Worm (Caenorhabditis elegans) whole organism, early embryonic: ENCODE data around the gene K02F6.7.

Experiments
- B0310.2 ChIP-seq: sonication (generic microtip); optimal IDR thresholded peaks from 2 replicates; lab custom pipeline; 2016; ENCODE audit warnings: mild to moderate bottlenecking, missing genetic modification characterization, missing compliant biosample characterization
- F13C5.2 ChIP-seq: sonication (generic microtip); optimal IDR thresholded peaks from 2 replicates; lab custom pipeline; 2017; ENCODE audit warnings: mild to moderate bottlenecking, missing genetic modification characterization, inconsistent platforms, missing compliant biosample characterization
- aly-1 ChIP-seq: sonication (generic microtip); optimal IDR thresholded peaks from 2 replicates; lab custom pipeline; 2016; ENCODE audit warnings: missing genetic modification characterization, missing compliant biosample characterization
- ama-1 ChIP-seq: fragments of 150-350 bp; optimal IDR thresholded peaks from 2 replicates; lab custom pipeline; 2014
- ceh-13 ChIP-seq: fragments of 200-800 bp; sonication (Bioruptor generic); optimal IDR thresholded peaks from 2 replicates; lab custom pipeline; 2018; ENCODE audit warnings: mild to moderate bottlenecking, missing genetic modification characterization, missing compliant biosample characterization
- ceh-36 ChIP-seq: sonication (generic microtip); optimal IDR thresholded peaks from 2 replicates; lab custom pipeline; 2016; ENCODE audit warnings: missing genetic modification characterization, inconsistent platforms, missing compliant biosample characterization
- ets-7 ChIP-seq: sonication (generic microtip); optimal IDR thresholded peaks from 2 replicates; lab custom pipeline; 2016; ENCODE audit warnings: missing genotype, missing genetic modification characterization, missing compliant biosample characterization
- flt-1 ChIP-seq: fragments of 200-800 bp; sonication (Bioruptor generic); IDR thresholded peaks from 2 replicates; pipeline ENCODE4 v1.3.6; 2022; ENCODE audit warnings: missing genetic modification characterization, missing compliant biosample characterization
- hmbx-1 ChIP-seq: sonication (generic microtip); optimal IDR thresholded peaks from 2 replicates; lab custom pipeline; 2016; ENCODE audit warnings: mild to moderate bottlenecking, missing genetic modification characterization, missing compliant biosample characterization
- hmg-4 ChIP-seq: fragments of 200-800 bp; sonication (Bioruptor generic); optimal IDR thresholded peaks from 2 replicates; lab custom pipeline; 2018; ENCODE audit warnings: mild to moderate bottlenecking, missing genetic modification characterization, missing compliant biosample characterization
- hnd-1 ChIP-seq: sonication (generic microtip); optimal IDR thresholded peaks from 2 replicates; lab custom pipeline; 2016; ENCODE audit warnings: missing genetic modification characterization, missing compliant biosample characterization
- pes-1 ChIP-seq: fragments of 200-800 bp; sonication (Bioruptor generic); IDR thresholded peaks from 2 replicates; pipeline ENCODE4 v1.3.6; 2022; ENCODE audit warnings: missing genetic modification reagents, missing genetic modification characterization, missing compliant biosample characterization
- scrt-1 ChIP-seq: fragments of 200-800 bp; sonication (Bioruptor generic); IDR thresholded peaks from 2 replicates; pipeline ENCODE4 v1.3.6; 2022; ENCODE audit warnings: missing genetic modification characterization, missing compliant biosample characterization
- sea-1 ChIP-seq: fragments of 200-800 bp; sonication (Bioruptor generic); conservative IDR thresholded peaks from 2 replicates; pipeline ENCODE4 v1.3.6; 2022; ENCODE audit warnings: missing genetic modification characterization, missing compliant biosample characterization
- tbx-11 ChIP-seq: fragments of 200-800 bp; sonication (Bioruptor generic); IDR thresholded peaks from 2 replicates; pipeline ENCODE4 v1.3.6; 2022; ENCODE audit warnings: missing genetic modification characterization, missing compliant biosample characterization
- tbx-37 ChIP-seq: fragments of 200-800 bp; sonication (Bioruptor generic); conservative IDR thresholded peaks from 2 replicates; pipeline ENCODE4 v1.3.6; 2022; ENCODE audit warnings: missing genetic modification reagents, missing genetic modification characterization, missing compliant biosample characterization
- tra-4 ChIP-seq: sonication (generic microtip); optimal IDR thresholded peaks from 2 replicates; lab custom pipeline; 2017; ENCODE audit warnings: missing genetic modification characterization, missing compliant biosample characterization

The K02F6.7 gene

DNA sequence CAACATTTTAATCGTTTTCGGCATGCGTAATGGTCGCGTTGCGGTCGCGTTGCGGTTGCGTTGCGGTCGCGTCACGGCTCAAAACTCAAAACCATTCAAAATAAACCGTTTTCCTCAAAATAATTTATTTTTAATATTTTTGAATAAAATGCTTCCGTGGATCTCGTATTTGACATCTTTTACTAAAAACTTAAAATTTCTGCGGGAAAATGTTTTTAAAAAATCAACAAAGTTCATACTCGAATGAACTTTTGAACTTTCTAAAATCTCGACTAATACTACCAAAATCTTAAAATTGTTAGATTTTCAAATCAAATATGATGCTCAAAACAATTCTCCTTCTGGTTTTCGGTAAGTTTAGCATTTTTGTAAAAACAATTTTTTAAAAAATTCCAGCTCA is 56.0 kb downstream of the K02F6.7 start, which contains the start of gene F53G2.2:
TSS of gene F53G2.2 (plus strand) at position 301 of the 400 bp plus-strand sequence.
- TF ChIP-seq ceh-13 (no peak), flt-1 (GFP tag; lab: Robert Waterston, UW) (no peak), aly-1 (tag; lab: Kevin White, UChicago) (no peak), hmbx-1 (tag; lab: Kevin White, UChicago) (no peak), ets-7 (tag; lab: Kevin White, UChicago) (no peak), tbx-37 (no peak)

DNA sequence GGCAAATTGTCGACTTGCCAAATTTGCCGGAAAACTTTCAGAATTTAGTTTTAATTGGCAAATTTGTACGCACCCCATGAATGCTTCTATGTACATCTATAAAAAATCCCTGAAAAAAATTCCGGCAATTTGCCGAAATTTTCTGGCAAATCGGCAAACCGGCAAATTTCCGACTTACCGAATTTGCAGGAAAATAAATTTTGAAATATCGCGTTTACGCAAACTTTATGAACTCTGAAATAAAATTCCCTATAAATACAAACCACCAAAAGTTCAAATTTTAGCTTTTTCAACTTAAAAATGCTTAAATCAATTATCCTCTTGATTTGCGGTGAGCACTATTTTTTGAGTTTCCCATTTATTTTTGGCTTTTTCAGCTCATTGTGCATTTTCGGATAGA is 57.6 kb downstream of the K02F6.7 start, which contains the start of gene F53G2.3:
TSS of gene F53G2.3 (plus strand) at position 301 of the 400 bp plus-strand sequence.
- TF ChIP-seq aly-1 (tag; lab: Kevin White, UChicago) (no peak), sea-1 (GFP tag; lab: Robert Waterston, UW) (no peak), tbx-11 (GFP tag; lab: Robert Waterston, UW) (no peak), tra-4 (tag; lab: Kevin White, UChicago) (no peak), flt-1 (GFP tag; lab: Robert Waterston, UW) (no peak), tbx-37 (no peak), ets-7 (tag; lab: Kevin White, UChicago) (no peak), scrt-1 (GFP tag; lab: Robert Waterston, UW) (no peak), F13C5.2 (no peak), ceh-13 (no peak), pes-1 (GFP tag; lab: Robert Waterston, UW) (no peak), B0310.2 (tag; lab: Kevin White, UChicago) (no peak), ceh-36 (tag; lab: Kevin White, UChicago) (no peak), hmbx-1 (tag; lab: Kevin White, UChicago) (no peak)

DNA sequence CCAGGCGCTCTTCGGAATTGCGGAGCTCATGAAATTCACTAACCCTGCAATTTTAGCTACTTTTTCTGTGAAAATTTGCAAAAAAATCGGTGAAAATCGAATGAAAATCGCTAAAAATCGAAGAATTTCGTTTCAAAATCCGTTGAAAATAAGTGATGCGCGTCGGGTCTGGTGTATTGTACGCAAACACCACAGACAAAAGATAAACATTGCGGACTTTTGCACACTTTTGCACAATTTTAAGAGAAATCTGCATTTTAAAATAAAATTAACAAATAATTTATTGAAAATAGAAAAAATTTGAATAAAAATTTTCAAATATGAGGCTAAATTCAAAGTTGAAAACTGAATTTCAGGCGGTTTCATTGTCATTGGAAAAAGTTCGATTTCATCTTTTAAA is 58.6 kb downstream of the K02F6.7 start, which contains the start of gene F53G2.12:
TSS of gene F53G2.12 (minus strand) at position 44 of the 400 bp plus-strand sequence.
- TF ChIP-seq tra-4 (tag; lab: Kevin White, UChicago): no peak
- no peak for TF ChIP-seq ceh-13
- TF ChIP-seq hmg-4 (GFP tag; lab: Kevin White, UChicago): no peak
- no peak for TF ChIP-seq sea-1 (GFP tag; lab: Robert Waterston, UW)
- TF ChIP-seq aly-1 (tag; lab: Kevin White, UChicago): no peak
- TF ChIP-seq hmbx-1 (tag; lab: Kevin White, UChicago): no peak
- TF ChIP-seq hnd-1 (tag; lab: Kevin White, UChicago): no peak
- no peak for TF ChIP-seq F13C5.2
- TF ChIP-seq pes-1 (GFP tag; lab: Robert Waterston, UW): no peak
- no peak for TF ChIP-seq tbx-11 (GFP tag; lab: Robert Waterston, UW)
- no peak for TF ChIP-seq scrt-1 (GFP tag; lab: Robert Waterston, UW)

DNA sequence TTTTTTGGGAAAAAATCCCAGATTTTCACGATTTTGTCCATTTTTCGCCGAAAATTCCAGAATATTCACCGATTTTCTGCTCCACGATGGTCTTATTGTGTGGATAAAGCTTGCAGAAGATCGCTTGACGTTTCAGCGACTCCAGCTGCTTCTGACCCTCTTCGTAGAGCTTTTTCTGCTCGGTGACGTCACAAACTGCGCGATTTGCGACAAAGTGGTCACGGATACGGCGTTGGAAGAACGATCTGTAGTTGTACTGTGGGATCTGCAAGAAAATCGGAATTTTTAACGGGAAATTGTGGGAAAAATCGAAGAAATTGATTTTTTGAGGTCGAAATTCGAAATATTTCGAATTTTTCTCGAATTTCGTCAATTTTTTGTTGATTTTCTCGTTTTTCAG is 59.1 kb downstream of the K02F6.7 start, which contains the start of gene mnat-1:
TSS of gene mnat-1 (minus strand) at position 101 of the 400 bp plus-strand sequence.
- TF ChIP-seq aly-1 (tag; lab: Kevin White, UChicago): no peak
- no peak for TF ChIP-seq hmg-4 (GFP tag; lab: Kevin White, UChicago)
- no peak for TF ChIP-seq ama-1
